Worm (Caenorhabditis elegans): Measurements from ENCODE around the gene F46E10.2.

DNA sequence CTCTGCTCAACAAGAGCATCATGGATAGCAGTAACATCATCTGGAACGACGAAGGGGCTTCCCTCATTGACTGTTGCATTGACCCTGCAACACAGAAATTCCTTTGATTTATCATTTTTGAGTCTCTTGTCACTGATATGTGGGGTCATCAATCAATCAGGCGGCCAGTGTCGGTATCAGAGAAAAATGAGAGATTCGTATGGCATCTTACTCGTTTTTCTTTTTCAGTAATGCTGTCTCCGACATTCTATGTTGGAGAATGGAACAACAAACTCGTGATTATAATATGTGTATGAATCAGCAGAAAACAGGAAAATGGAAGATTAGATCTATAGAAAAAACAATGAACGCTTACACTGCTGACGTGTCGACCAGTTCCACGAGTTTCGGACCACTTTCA lies 17.1 kb upstream of the F46E10.2 start:
- TF ChIP-seq him-1 (tag; optimal IDR thresholded peaks at IDR 0.05) (no peak), dao-5 (tag; optimal IDR thresholded peaks at IDR 0.05) (no peak), W03F9.2 (tag; optimal IDR thresholded peaks at IDR 0.05) (no peak)
